Worm (Caenorhabditis elegans) whole organism, mixed stage, embryonic: Measurements from ENCODE around the gene C02B8.12.

ENCODE experiments used
- bed-3 ChIP-seq: fragments of 200-800 bp; sonication (Bioruptor generic); optimal IDR thresholded peaks from 3 replicates; lab custom pipeline; 2018; ENCODE audit warnings: mild to moderate bottlenecking, missing genetic modification characterization, moderate library complexity, missing compliant biosample characterization
- elt-3 ChIP-seq: fragments of 150-350 bp; optimal IDR thresholded peaks from 2 replicates; lab custom pipeline; 2014; ENCODE audit warnings: missing biosample characterization, missing genetic modification characterization
- lin-13 ChIP-seq: fragments of 150-350 bp; optimal IDR thresholded peaks from 2 replicates; lab custom pipeline; 2014; ENCODE audit warnings: missing biosample characterization, missing genetic modification characterization
- lsy-2 ChIP-seq: fragments of 150-350 bp; optimal IDR thresholded peaks from 2 replicates; lab custom pipeline; 2014; ENCODE audit warnings: missing biosample characterization, missing genetic modification characterization
- mep-1 ChIP-seq: fragments of 150-350 bp; optimal IDR thresholded peaks from 2 replicates; lab custom pipeline; 2017; ENCODE audit warnings: missing biosample characterization, missing genetic modification reagents, missing genetic modification characterization, inconsistent platforms
- mls-2 ChIP-seq: sonication (generic microtip); optimal IDR thresholded peaks from 2 replicates; lab custom pipeline; 2016; ENCODE audit warnings: mild to moderate bottlenecking, missing genetic modification characterization, moderate library complexity, missing compliant biosample characterization
- nhr-237 ChIP-seq: fragments of 150-350 bp; optimal IDR thresholded peaks from 2 replicates; lab custom pipeline; 2014; ENCODE audit warnings: missing biosample characterization, missing genetic modification characterization
- nhr-28 ChIP-seq: fragments of 150-350 bp; optimal IDR thresholded peaks from 2 replicates; lab custom pipeline; 2014; ENCODE audit warnings: missing biosample characterization, missing genetic modification characterization
- nhr-76 ChIP-seq: sonication (generic microtip); optimal IDR thresholded peaks from 2 replicates; lab custom pipeline; 2017; ENCODE audit warnings: missing biosample characterization, missing genetic modification characterization
- pha-4 ChIP-seq: fragments of 150-350 bp; optimal IDR thresholded peaks from 2 replicates; lab custom pipeline; 2018; ENCODE audit warnings: missing biosample characterization, missing genetic modification reagents, missing genetic modification characterization
- sem-2 ChIP-seq: fragments of 200-800 bp; sonication (Bioruptor generic); optimal IDR thresholded peaks from 2 replicates; lab custom pipeline; 2018; ENCODE audit warnings: mild to moderate bottlenecking, missing genetic modification characterization, missing compliant biosample characterization
- tbx-8 ChIP-seq: fragments of 200-800 bp; sonication (Bioruptor generic); optimal IDR thresholded peaks from 2 replicates; lab custom pipeline; 2018; ENCODE audit warnings: mild to moderate bottlenecking, missing genetic modification characterization, moderate library complexity, missing compliant biosample characterization
- unc-39 ChIP-seq: fragments of 150-350 bp; optimal IDR thresholded peaks from 2 replicates; lab custom pipeline; 2014; ENCODE audit warnings: missing biosample characterization, missing genetic modification characterization
- unc-62 ChIP-seq: fragments of 150-350 bp; optimal IDR thresholded peaks from 2 replicates; lab custom pipeline; 2014; ENCODE audit warnings: missing biosample characterization, missing genetic modification reagents, missing genetic modification characterization

- no peak for TF ChIP-seq nhr-76 (tag; lab: Kevin White, UChicago)
- no peak for TF ChIP-seq unc-39
- TF ChIP-seq unc-62, result no peak
- no peak for TF ChIP-seq pha-4 (tag; lab: Kevin White, UChicago)
- TF ChIP-seq sem-2 (GFP tag; lab: Kevin White, UChicago), result no peak
- no peak for TF ChIP-seq nhr-28 (tag; lab: Kevin White, UChicago)
- no peak for TF ChIP-seq mep-1 (tag; lab: Kevin White, UChicago)
- TF ChIP-seq nhr-237 (tag; lab: Kevin White, UChicago), result no peak
- no peak for TF ChIP-seq elt-3 (tag; lab: Kevin White, UChicago)
- no peak for TF ChIP-seq tbx-8 (GFP tag; lab: Kevin White, UChicago)
- no peak for TF ChIP-seq lin-13
- no peak for TF ChIP-seq mls-2 (tag; lab: Kevin White, UChicago)
- no peak for TF ChIP-seq lsy-2 (tag; lab: Kevin White, UChicago)
- no peak for TF ChIP-seq bed-3 (GFP tag; lab: Kevin White, UChicago)
These were observed 25.8 kb upstream of the C02B8.12 start for ce11 chrX:8148993-8149392.
